Fruit fly (Drosophila melanogaster) whole organism, embryonic: ENCODE measurements around the gene CG14036.

Source experiments
- B-H2 ChIP-seq: fragments of 200-800 bp; sonication (Bioruptor generic); optimal IDR thresholded peaks from 2 replicates; lab custom pipeline; 2018; ENCODE audit warnings: missing biosample characterization, mild to moderate bottlenecking, missing genetic modification characterization
- BEAF-32 ChIP-seq: fragments of 200-800 bp; sonication (Bioruptor generic); optimal IDR thresholded peaks from 3 replicates; lab custom pipeline; 2017; ENCODE audit warnings: missing biosample characterization, missing genetic modification characterization, mild to moderate bottlenecking, moderate library complexity, missing genetic modification reagents
- CG11560 ChIP-seq: fragments of 200-800 bp; sonication (Bioruptor generic); IDR thresholded peaks from 3 replicates; pipeline ENCODE4 v1.3.6; 2022; ENCODE audit warnings: missing biosample characterization, missing genetic modification characterization
- CG13287 ChIP-seq: fragments of 200-800 bp; sonication (Bioruptor generic); IDR thresholded peaks from 2 replicates; pipeline ENCODE4 v1.3.6; 2022; ENCODE audit warnings: missing biosample characterization, missing genetic modification characterization; ENCODE audit not compliant: partially characterized antibody
- CG18476 ChIP-seq: fragments of 200-800 bp; sonication (Bioruptor generic); optimal IDR thresholded peaks from 2 replicates; lab custom pipeline; 2016; ENCODE audit warnings: missing biosample characterization, mild to moderate bottlenecking, missing genetic modification characterization
- CG18619 ChIP-seq: fragments of 200-800 bp; sonication (Bioruptor generic); optimal IDR thresholded peaks from 3 replicates; lab custom pipeline; 2017; ENCODE audit warnings: missing biosample characterization, mild to moderate bottlenecking, missing genetic modification characterization
- CG2712 ChIP-seq: fragments of 200-800 bp; optimal IDR thresholded peaks from 3 replicates; lab custom pipeline; 2019; ENCODE audit warnings: missing biosample characterization, mild to moderate bottlenecking, missing genetic modification characterization, moderate library complexity
- CG2875 ChIP-seq: fragments of 200-800 bp; sonication (Bioruptor generic); optimal IDR thresholded peaks from 2 replicates; lab custom pipeline; 2017; ENCODE audit warnings: missing biosample characterization, mild to moderate bottlenecking, missing genetic modification characterization, missing genetic modification reagents
- CG32772 ChIP-seq: fragments of 200-800 bp; sonication (Bioruptor generic); IDR thresholded peaks from 2 replicates; pipeline ENCODE4 v1.3.6; 2022; ENCODE audit warnings: missing biosample characterization, missing genetic modification characterization
- CG3838 ChIP-seq: fragments of 200-800 bp; sonication (Bioruptor generic); optimal IDR thresholded peaks from 3 replicates; lab custom pipeline; 2016; ENCODE audit warnings: missing biosample characterization, missing genetic modification characterization
- CG3847 ChIP-seq: fragments of 200-800 bp; sonication (Bioruptor generic); IDR thresholded peaks from 2 replicates; pipeline ENCODE4 v1.3.6; 2022; ENCODE audit warnings: missing biosample characterization, missing genetic modification characterization
- CG43689 ChIP-seq: fragments of 200-800 bp; sonication (Bioruptor generic); IDR thresholded peaks from 2 replicates; pipeline ENCODE4 v1.3.6; 2022; ENCODE audit warnings: missing biosample characterization, missing genetic modification characterization
- CG4707 ChIP-seq: fragments of 200-800 bp; sonication (Bioruptor generic); optimal IDR thresholded peaks from 2 replicates; lab custom pipeline; 2018; ENCODE audit warnings: missing biosample characterization, mild to moderate bottlenecking, missing genetic modification characterization, moderate library complexity
- CG4820 ChIP-seq: fragments of 200-800 bp; sonication (Bioruptor generic); optimal IDR thresholded peaks from 3 replicates; lab custom pipeline; 2016; ENCODE audit warnings: missing biosample characterization, missing genetic modification characterization
- CG6175 ChIP-seq: fragments of 200-800 bp; sonication (Bioruptor generic); IDR thresholded peaks from 3 replicates; pipeline ENCODE4 v1.3.6; 2022; ENCODE audit warnings: missing biosample characterization, missing genetic modification characterization
- CG8388 ChIP-seq: fragments of 200-800 bp; sonication (Bioruptor generic); optimal IDR thresholded peaks from 2 replicates; lab custom pipeline; 2019; ENCODE audit warnings: missing biosample characterization, mild to moderate bottlenecking, missing genetic modification characterization, moderate library complexity
- CkIIα-i1 ChIP-seq: fragments of 200-800 bp; sonication (Bioruptor generic); IDR thresholded peaks from 2 replicates; pipeline ENCODE4 v1.3.6; 2022; ENCODE audit warnings: missing biosample characterization, missing genetic modification characterization
- Dfd ChIP-seq, 2 experiments: fragments of >200 bp; optimal IDR thresholded peaks; 2 replicates each; lab custom pipeline; 2017; ENCODE audit warnings: missing biosample characterization in 2 of 2, missing genetic modification characterization in 2 of 2
- Dip3 ChIP-seq: fragments of 200-800 bp; sonication (Bioruptor generic); optimal IDR thresholded peaks from 3 replicates; lab custom pipeline; 2016; ENCODE audit warnings: missing biosample characterization, missing genetic modification characterization
- Eip74EF ChIP-seq, 2 experiments: fragments of 200-800 bp in 1 of 2; fragments of >200 bp in 1 of 2; sonication (Bioruptor generic) in 1 of 2; optimal IDR thresholded peaks; 2 replicates each; lab custom pipeline; 2017 to 2019; ENCODE audit warnings: missing biosample characterization in 2 of 2, missing genetic modification characterization in 2 of 2, mild to moderate bottlenecking in 1 of 2, moderate library complexity in 1 of 2
- HLH54F ChIP-seq: fragments of 200-800 bp; sonication (Bioruptor generic); optimal IDR thresholded peaks from 3 replicates; lab custom pipeline; 2016; ENCODE audit warnings: missing biosample characterization, missing genetic modification characterization
- Hr78 ChIP-seq, 2 experiments: fragments of 200-800 bp in 1 of 2; fragments of >200 bp in 1 of 2; sonication (Bioruptor generic) in 1 of 2; optimal IDR thresholded peaks; 2 replicates each; lab custom pipeline; 2017 to 2019; ENCODE audit warnings: missing biosample characterization in 2 of 2, missing genetic modification characterization in 2 of 2, mild to moderate bottlenecking in 1 of 2, moderate library complexity in 1 of 2
- Lim3 ChIP-seq: fragments of 200-800 bp; sonication (Bioruptor generic); IDR thresholded peaks from 2 replicates; pipeline ENCODE4 v1.3.6; 2022; ENCODE audit warnings: missing biosample characterization, missing genetic modification characterization
- MESR4 ChIP-seq: fragments of 200-800 bp; sonication (Bioruptor generic); optimal IDR thresholded peaks from 2 replicates; lab custom pipeline; 2018; ENCODE audit warnings: missing biosample characterization, mild to moderate bottlenecking, missing genetic modification characterization, moderate library complexity
- Opbp ChIP-seq: fragments of 200-800 bp; sonication (Bioruptor generic); IDR thresholded peaks from 3 replicates; pipeline ENCODE4 v1.3.6; 2022; ENCODE audit warnings: missing biosample characterization, missing genetic modification characterization; ENCODE audit not compliant: partially characterized antibody
- PHDP ChIP-seq: fragments of 200-800 bp; sonication (Bioruptor generic); optimal IDR thresholded peaks from 3 replicates; lab custom pipeline; 2018; ENCODE audit warnings: missing biosample characterization, mild to moderate bottlenecking, missing genetic modification characterization, moderate library complexity
- Taf1 ChIP-seq: fragments of 200-800 bp; sonication (Bioruptor generic); IDR thresholded peaks from 2 replicates; pipeline ENCODE4 v1.3.6; 2022; ENCODE audit warnings: missing biosample characterization, missing genetic modification characterization
- Tbp ChIP-seq: fragments of >200 bp; optimal IDR thresholded peaks from 2 replicates; lab custom pipeline; 2018; ENCODE audit warnings: missing biosample characterization, missing genetic modification characterization
- YL-1 ChIP-seq: fragments of 200-800 bp; sonication (Bioruptor generic); optimal IDR thresholded peaks from 3 replicates; lab custom pipeline; 2017; ENCODE audit warnings: missing biosample characterization, mild to moderate bottlenecking, missing genetic modification characterization
- ap ChIP-seq: fragments of 200-800 bp; sonication (Bioruptor generic); IDR thresholded peaks from 2 replicates; pipeline ENCODE4 v1.3.6; 2022; ENCODE audit warnings: missing biosample characterization, missing genetic modification characterization
- btn ChIP-seq: fragments of 200-800 bp; sonication (Bioruptor generic); optimal IDR thresholded peaks from 2 replicates; lab custom pipeline; 2016; ENCODE audit warnings: missing biosample characterization, missing genetic modification characterization
- cas ChIP-seq: fragments of 200-800 bp; sonication (Bioruptor generic); IDR thresholded peaks from 2 replicates; pipeline ENCODE4 v1.3.6; 2022; ENCODE audit warnings: missing biosample characterization, missing genetic modification characterization
- chn ChIP-seq: fragments of 200-800 bp; sonication (Bioruptor generic); optimal IDR thresholded peaks from 2 replicates; lab custom pipeline; 2016; ENCODE audit warnings: missing biosample characterization, missing genetic modification characterization
- ci ChIP-seq: fragments of 200-800 bp; sonication (Bioruptor generic); IDR thresholded peaks from 3 replicates; pipeline ENCODE4 v1.3.6; 2022; ENCODE audit warnings: missing biosample characterization, missing genetic modification characterization
- croc ChIP-seq: fragments of 200-800 bp; sonication (Bioruptor generic); conservative IDR thresholded peaks from 3 replicates; pipeline ENCODE4 v1.3.6; 2022; ENCODE audit warnings: missing biosample characterization, missing genetic modification characterization
- dmrt99B ChIP-seq: fragments of 200-800 bp; sonication (Bioruptor generic); optimal IDR thresholded peaks from 2 replicates; lab custom pipeline; 2018; ENCODE audit warnings: missing biosample characterization, mild to moderate bottlenecking, missing genetic modification characterization, moderate library complexity
- fru ChIP-seq: fragments of >200 bp; optimal IDR thresholded peaks from 2 replicates; lab custom pipeline; 2017
- gro ChIP-seq: fragments of 200-800 bp; sonication (Bioruptor generic); optimal IDR thresholded peaks from 2 replicates; lab custom pipeline; 2016; ENCODE audit warnings: missing biosample characterization, missing genetic modification characterization
- hb ChIP-seq: fragments of 200-800 bp; sonication (Bioruptor generic); IDR thresholded peaks from 3 replicates; pipeline ENCODE4 v1.3.6; 2022; ENCODE audit warnings: missing biosample characterization, missing genetic modification characterization; ENCODE audit not compliant: partially characterized antibody
- inv ChIP-seq: fragments of 200-800 bp; sonication (Bioruptor generic); IDR thresholded peaks from 2 replicates; pipeline ENCODE4 v1.3.6; 2022; ENCODE audit warnings: missing biosample characterization, missing genetic modification characterization; ENCODE audit not compliant: partially characterized antibody
- lbe ChIP-seq: fragments of 200-800 bp; sonication (Bioruptor generic); optimal IDR thresholded peaks from 2 replicates; lab custom pipeline; 2016; ENCODE audit warnings: missing biosample characterization, mild to moderate bottlenecking, missing genetic modification characterization
- mam ChIP-seq: fragments of 200-800 bp; sonication (Bioruptor generic); optimal IDR thresholded peaks from 3 replicates; lab custom pipeline; 2016; ENCODE audit warnings: missing biosample characterization, missing genetic modification characterization
- p53 ChIP-seq: fragments of 200-800 bp; sonication (Bioruptor generic); optimal IDR thresholded peaks from 2 replicates; lab custom pipeline; 2016; ENCODE audit warnings: missing biosample characterization, missing genetic modification characterization
- pan ChIP-seq, 4 experiments: fragments of >200 bp in 3 of 4; fragments of 200-800 bp in 1 of 4; sonication (Bioruptor generic) in 1 of 4; optimal IDR thresholded peaks in 3 of 4; IDR thresholded peaks in 1 of 4; 2 replicates each; pipeline versions ENCODE4 v1.3.6 to Lab custom; 2017 to 2022; ENCODE audit warnings: missing biosample characterization in 2 of 4, missing genetic modification characterization in 2 of 4, mixed read lengths in 1 of 4
- pum ChIP-seq: fragments of 200-800 bp; sonication (Bioruptor generic); optimal IDR thresholded peaks from 2 replicates; lab custom pipeline; 2016; ENCODE audit warnings: missing biosample characterization, missing genetic modification characterization
- sisA ChIP-seq: fragments of 200-800 bp; sonication (Bioruptor generic); IDR thresholded peaks from 2 replicates; pipeline ENCODE4 v1.3.6; 2022; ENCODE audit warnings: missing biosample characterization, missing genetic modification characterization
- slbo ChIP-seq: fragments of 200-800 bp; sonication (Bioruptor generic); IDR thresholded peaks from 2 replicates; pipeline ENCODE4 v1.3.6; 2022; ENCODE audit warnings: missing biosample characterization, missing genetic modification characterization
- tgo ChIP-seq: fragments of 200-800 bp; sonication (Bioruptor generic); IDR thresholded peaks from 3 replicates; pipeline ENCODE4 v1.3.6; 2022; ENCODE audit warnings: missing biosample characterization, missing genetic modification characterization
- trem ChIP-seq: fragments of 200-800 bp; optimal IDR thresholded peaks from 3 replicates; lab custom pipeline; 2019; ENCODE audit warnings: missing biosample characterization, mild to moderate bottlenecking, missing genetic modification characterization, moderate library complexity

Gene CG14036

dm6 chr2L:5059645-5060254 is 4.9 kb upstream of the CG14036 start, which contains the start of gene Rpn11 (continued):
- TF ChIP-seq BEAF-32 (GFP tag; lab: Kevin White, UChicago) (peak; percentile 78), CG6175 (GFP tag; lab: Robert Waterston, UW) (no peak), CG4820 (GFP tag; lab: Kevin White, UChicago) (peak; percentile 52), hb (GFP tag; lab: Robert Waterston, UW) (no peak), PHDP (tag; lab: Kevin White, UChicago) (peak; percentile 44), CG11560 (tag; lab: Robert Waterston, UW) (no peak), chn (GFP tag; lab: Kevin White, UChicago) (no peak), Lim3 (GFP tag; lab: Robert Waterston, UW) (no peak), CG2712 (tag; lab: Kevin White, UChicago) (peak; percentile 76), CG8388 (GFP tag; lab: Kevin White, UChicago) (peak; percentile 65), dmrt99B (peak; percentile 68), slbo (GFP tag; lab: Robert Waterston, UW) (peak; percentile 62), pum (GFP tag; lab: Kevin White, UChicago) (no peak), Taf1 (no peak), Dip3 (peak; percentile 34), lbe (GFP tag; lab: Kevin White, UChicago) (no peak), CG2875 (GFP tag; lab: Kevin White, UChicago) (peak; percentile 22), Eip74EF (GFP tag; optimal IDR thresholded peaks at IDR 0.05; lab: Kevin White, UChicago) (peak in 1 of 2 experiments; percentile 37), CG4707 (no peak), CG3847 (GFP tag; lab: Robert Waterston, UW) (peak; percentile 58), YL-1 (GFP tag; lab: Kevin White, UChicago) (peak; percentile 63), inv (GFP tag; lab: Robert Waterston, UW) (no peak), CG43689 (no peak), cas (GFP tag; lab: Robert Waterston, UW) (no peak), gro (GFP tag; lab: Kevin White, UChicago) (no peak), p53 (GFP tag; lab: Kevin White, UChicago) (no peak), mam (GFP tag; lab: Kevin White, UChicago) (peak; percentile 24), CkIIα-i1 (GFP tag; lab: Robert Waterston, UW) (no peak), tgo (GFP tag; lab: Robert Waterston, UW) (no peak; the same call in 2 of the 3 replicates), sisA (peak; percentile 12; the same call in 1 of the 2 replicates), CG13287 (GFP tag; lab: Robert Waterston, UW) (peak; percentile 63), MESR4 (GFP tag; lab: Kevin White, UChicago) (peak; percentile 87), Opbp (GFP tag; lab: Robert Waterston, UW) (peak; percentile 47; the same call in 1 of the 3 replicates), CG3838 (no peak), ap (GFP tag; lab: Robert Waterston, UW) (peak; percentile 34; the same call in 1 of the 2 replicates), Tbp (GFP tag; lab: Kevin White, UChicago) (no peak), fru (lab: Kevin White, UChicago) (no peak), CG32772 (GFP tag; lab: Robert Waterston, UW) (no peak), HLH54F (GFP tag; lab: Kevin White, UChicago) (peak; percentile 32), trem (peak; percentile 66), CG18476 (GFP tag; lab: Kevin White, UChicago) (peak; percentile 37), B-H2 (GFP tag; lab: Kevin White, UChicago) (peak; percentile 59), CG18619 (GFP tag; lab: Kevin White, UChicago) (peak; percentile 35), pan (optimal IDR thresholded peaks at IDR 0.05; lab: Kevin White, UChicago) (no peak), pan (GFP tag; optimal IDR thresholded peaks at IDR 0.05 in 1 of 2, IDR thresholded peaks at IDR 0.05 in 1 of 2) (peak in 1 of 2 experiments; percentile 44), croc (GFP tag; lab: Robert Waterston, UW) (peak; percentile 21; the same call in 1 of the 3 replicates), Dfd (GFP tag; optimal IDR thresholded peaks at IDR 0.05; lab: Kevin White, UChicago) (no peak), btn (GFP tag; lab: Kevin White, UChicago) (no peak), Hr78 (GFP tag; optimal IDR thresholded peaks at IDR 0.05; lab: Kevin White, UChicago) (no peak), ci (GFP tag; lab: Robert Waterston, UW) (0 out of 3 replicates have a peak, but pooled peaks have one; percentile 9)
